Worm (Caenorhabditis elegans) whole organism, L3 larva: ENCODE data around the gene wdr-37.

Experiments
- ama-1 ChIP-seq: fragments of 150-350 bp; optimal IDR thresholded peaks from 2 replicates; lab custom pipeline; 2018
- daf-12 ChIP-seq: fragments of 150-350 bp; optimal IDR thresholded peaks from 2 replicates; lab custom pipeline; 2014; ENCODE audit warnings: missing biosample characterization, missing genetic modification reagents, missing genetic modification characterization
- fkh-10 ChIP-seq: sonication (generic microtip); optimal IDR thresholded peaks from 2 replicates; lab custom pipeline; 2017; ENCODE audit warnings: missing biosample characterization, missing genetic modification reagents, missing genetic modification characterization
- lin-39 ChIP-seq: fragments of 150-350 bp; optimal IDR thresholded peaks from 2 replicates; lab custom pipeline; 2018; ENCODE audit warnings: missing biosample characterization, missing genetic modification reagents, missing genetic modification characterization
- mdl-1 ChIP-seq: fragments of 150-350 bp; optimal IDR thresholded peaks from 2 replicates; lab custom pipeline; 2014; ENCODE audit warnings: missing biosample characterization, missing genetic modification characterization
- nfya-1 ChIP-seq: sonication (generic microtip); optimal IDR thresholded peaks from 2 replicates; lab custom pipeline; 2017; ENCODE audit warnings: missing genetic modification characterization, mild to moderate bottlenecking, missing compliant biosample characterization, antibody characterized with exemption, moderate library complexity; ENCODE audit not compliant: insufficient read depth
- nhr-11 ChIP-seq: fragments of 150-350 bp; optimal IDR thresholded peaks from 2 replicates; lab custom pipeline; 2014; ENCODE audit warnings: missing biosample characterization, missing genetic modification characterization
- nhr-25 ChIP-seq: sonication (generic microtip); optimal IDR thresholded peaks from 2 replicates; lab custom pipeline; 2017; ENCODE audit warnings: missing biosample characterization, missing genetic modification characterization
- nhr-77 ChIP-seq: fragments of 150-350 bp; optimal IDR thresholded peaks from 2 replicates; lab custom pipeline; 2014; ENCODE audit warnings: missing biosample characterization, missing genetic modification characterization
- snpc-4 ChIP-seq: fragments of 150-350 bp; optimal IDR thresholded peaks from 2 replicates; lab custom pipeline; 2014; ENCODE audit warnings: missing biosample characterization, missing genetic modification characterization
- ztf-4 ChIP-seq: fragments of 150-350 bp; optimal IDR thresholded peaks from 2 replicates; lab custom pipeline; 2014; ENCODE audit warnings: missing biosample characterization, missing genetic modification characterization

ce11 chrIII:5563680-5564079 is 36.2 kb downstream of the wdr-37 start:
- TF ChIP-seq mdl-1 (tag; lab: Kevin White, UChicago) (no peak), nhr-77 (tag; lab: Kevin White, UChicago) (no peak), snpc-4 (tag; lab: Kevin White, UChicago) (no peak), nhr-11 (tag; lab: Kevin White, UChicago) (no peak), ztf-4 (tag; lab: Kevin White, UChicago) (no peak), nhr-25 (no peak), nfya-1 (peak; percentile 23), lin-39 (tag; lab: Kevin White, UChicago) (no peak), daf-12 (tag; lab: Kevin White, UChicago) (no peak), ama-1 (lab: Kevin White, UChicago) (no peak), fkh-10 (GFP tag; lab: Kevin White, UChicago) (no peak)
